Worm (Caenorhabditis elegans) whole organism, L4/young adult: ENCODE measurements around the gene F46G10.4.

Experiments used
- W03F9.2 ChIP-seq: fragments of 150-350 bp; optimal IDR thresholded peaks from 2 replicates; lab custom pipeline; 2014; ENCODE audit warnings: missing biosample characterization, missing genetic modification characterization
- him-1 ChIP-seq: sonication (generic microtip); optimal IDR thresholded peaks from 2 replicates; lab custom pipeline; 2016; ENCODE audit warnings: missing genotype, missing genetic modification reagents, missing genetic modification characterization, missing compliant biosample characterization

DNA sequence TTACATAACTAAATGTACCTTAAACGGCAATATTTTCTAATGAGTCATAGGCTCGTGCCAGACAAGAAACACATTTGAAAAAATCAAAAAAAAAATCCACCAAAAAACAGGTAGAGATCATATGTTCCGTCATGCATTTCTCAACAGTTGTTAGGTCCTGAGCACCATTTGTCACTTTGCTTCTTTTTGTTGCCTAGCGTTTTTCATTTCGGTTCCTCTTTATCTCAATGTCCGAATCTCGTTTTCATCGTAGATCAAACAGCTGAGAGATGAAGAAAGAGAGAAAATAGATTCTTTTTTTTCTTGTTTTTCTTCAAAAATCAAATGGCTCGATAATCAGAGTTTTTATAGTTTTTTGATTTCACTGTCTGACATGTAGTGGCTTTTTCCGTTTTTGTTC is 7.1 kb downstream of the F46G10.4 start:
- no peak for TF ChIP-seq him-1 (tag; lab: Kevin White, UChicago)
- no peak for TF ChIP-seq W03F9.2 (tag; lab: Kevin White, UChicago)
